Worm (Caenorhabditis elegans) whole organism, young adult: ENCODE results near the gene nhr-254.

ENCODE experiments used
- B0261.1 ChIP-seq: sonication (generic microtip); optimal IDR thresholded peaks from 2 replicates; lab custom pipeline; 2016; ENCODE audit warnings: mild to moderate bottlenecking, missing genetic modification characterization, moderate library complexity, missing compliant biosample characterization
- D2030.7 ChIP-seq: fragments of 200-800 bp; sonication (Bioruptor generic); IDR thresholded peaks from 2 replicates; pipeline ENCODE4 v1.3.6; 2022; ENCODE audit warnings: missing genetic modification reagents, missing genetic modification characterization, missing compliant biosample characterization
- F10E7.11 ChIP-seq: sonication (generic microtip); optimal IDR thresholded peaks from 2 replicates; lab custom pipeline; 2017; ENCODE audit warnings: mild to moderate bottlenecking, missing genetic modification characterization, moderate library complexity, missing compliant biosample characterization
- F22D6.2 ChIP-seq: sonication (generic microtip); optimal IDR thresholded peaks from 2 replicates; lab custom pipeline; 2016; ENCODE audit warnings: mild to moderate bottlenecking, missing genetic modification characterization, missing compliant biosample characterization
- F23B12.7 ChIP-seq: sonication (generic microtip); optimal IDR thresholded peaks from 2 replicates; lab custom pipeline; 2017; ENCODE audit warnings: missing genetic modification characterization, mild to moderate bottlenecking, missing compliant biosample characterization, antibody characterized with exemption, moderate library complexity; ENCODE audit not compliant: insufficient read depth
- F33H1.4 ChIP-seq: fragments of 200-800 bp; sonication (Bioruptor generic); IDR thresholded peaks from 2 replicates; pipeline ENCODE4 v1.3.6; 2022; ENCODE audit warnings: missing genetic modification reagents, missing genetic modification characterization, missing compliant biosample characterization
- F49E8.2 ChIP-seq: sonication (generic microtip); optimal IDR thresholded peaks from 3 replicates; lab custom pipeline; 2017; ENCODE audit warnings: missing genetic modification characterization, mild to moderate bottlenecking, missing compliant biosample characterization, antibody characterized with exemption, moderate library complexity; ENCODE audit not compliant: insufficient read depth
- F52B5.7 ChIP-seq: sonication (generic microtip); optimal IDR thresholded peaks from 2 replicates; lab custom pipeline; 2016; ENCODE audit warnings: mild to moderate bottlenecking, missing genetic modification characterization, missing compliant biosample characterization
- K12H6.12 ChIP-seq: fragments of 200-800 bp; sonication (Bioruptor generic); optimal IDR thresholded peaks from 2 replicates; lab custom pipeline; 2018; ENCODE audit warnings: mild to moderate bottlenecking, missing genetic modification characterization, missing compliant biosample characterization
- T26A5.8 ChIP-seq: sonication (generic microtip); optimal IDR thresholded peaks from 2 replicates; lab custom pipeline; 2016; ENCODE audit warnings: missing genetic modification characterization, missing compliant biosample characterization
- Y53F4B.3 ChIP-seq: fragments of 200-800 bp; sonication (Bioruptor generic); IDR thresholded peaks from 2 replicates; pipeline ENCODE4 v1.3.6; 2022; ENCODE audit warnings: missing genetic modification reagents, missing genetic modification characterization, missing compliant biosample characterization
- Y67H2A.10 ChIP-seq: fragments of 200-800 bp; sonication (Bioruptor generic); conservative IDR thresholded peaks from 2 replicates; pipeline ENCODE4 v1.3.6; 2022; ENCODE audit warnings: missing genetic modification reagents, missing genetic modification characterization, missing compliant biosample characterization
- attf-3 ChIP-seq: fragments of 200-800 bp; sonication (Bioruptor generic); conservative IDR thresholded peaks from 2 replicates; pipeline ENCODE4 v1.3.6; 2022; ENCODE audit warnings: missing genetic modification reagents, missing genetic modification characterization, missing compliant biosample characterization
- ccch-3 ChIP-seq: fragments of 200-800 bp; sonication (Bioruptor generic); optimal IDR thresholded peaks from 2 replicates; lab custom pipeline; 2018; ENCODE audit warnings: mild to moderate bottlenecking, missing genetic modification characterization, missing compliant biosample characterization
- ceh-40 ChIP-seq: fragments of 200-800 bp; sonication (Bioruptor generic); IDR thresholded peaks from 2 replicates; pipeline ENCODE4 v1.3.6; 2022; ENCODE audit warnings: missing genetic modification characterization, missing compliant biosample characterization
- ceh-58 ChIP-seq: fragments of 200-800 bp; sonication (Bioruptor generic); IDR thresholded peaks from 2 replicates; pipeline ENCODE4 v1.3.6; 2022; ENCODE audit warnings: missing genetic modification characterization, missing compliant biosample characterization
- ceh-91 ChIP-seq: fragments of 200-800 bp; sonication (Bioruptor generic); IDR thresholded peaks from 2 replicates; pipeline ENCODE4 v1.3.6; 2022; ENCODE audit warnings: missing genetic modification reagents, missing genetic modification characterization, missing compliant biosample characterization
- die-1 ChIP-seq: sonication (generic microtip); optimal IDR thresholded peaks from 2 replicates; lab custom pipeline; 2016; ENCODE audit warnings: missing genotype, mild to moderate bottlenecking, missing genetic modification characterization, missing compliant biosample characterization
- dpff-1 ChIP-seq: sonication (generic microtip); optimal IDR thresholded peaks from 2 replicates; lab custom pipeline; 2017; ENCODE audit warnings: mild to moderate bottlenecking, missing genetic modification characterization, missing compliant biosample characterization
- efl-1 ChIP-seq: fragments of 150-350 bp; optimal IDR thresholded peaks from 2 replicates; lab custom pipeline; 2014; ENCODE audit warnings: missing biosample characterization, missing genetic modification reagents, missing genetic modification characterization
- egl-18 ChIP-seq: fragments of 200-800 bp; sonication (Bioruptor generic); IDR thresholded peaks from 2 replicates; pipeline ENCODE4 v1.3.6; 2022; ENCODE audit warnings: missing genetic modification reagents, missing genetic modification characterization, missing compliant biosample characterization
- ekl-4 ChIP-seq: fragments of 200-800 bp; sonication (Bioruptor generic); IDR thresholded peaks from 2 replicates; pipeline ENCODE4 v1.3.6; 2022; ENCODE audit warnings: missing genetic modification reagents, missing genetic modification characterization, missing compliant biosample characterization
- let-607 ChIP-seq, 2 experiments: fragments of 200-800 bp in 1 of 2; sonication (Bioruptor generic) in 1 of 2; sonication (generic microtip) in 1 of 2; optimal IDR thresholded peaks; 2 replicates each; lab custom pipeline; 2016 to 2018; ENCODE audit warnings: mild to moderate bottlenecking in 2 of 2, missing compliant biosample characterization in 2 of 2, missing genetic modification characterization in 2 of 2, moderate library complexity in 2 of 2, missing genotype in 1 of 2
- lin-35 ChIP-seq, 3 experiments: fragments of 150-350 bp in 2 of 3; sonication (generic microtip) in 1 of 3; optimal IDR thresholded peaks; 2 replicates each; lab custom pipeline; 2014 to 2018; ENCODE audit warnings: missing biosample characterization in 3 of 3, missing genetic modification characterization in 3 of 3, missing genetic modification reagents in 3 of 3
- lin-54 ChIP-seq: fragments of 200-800 bp; sonication (Bioruptor generic); optimal IDR thresholded peaks from 2 replicates; lab custom pipeline; 2018; ENCODE audit warnings: mild to moderate bottlenecking, missing genetic modification characterization, missing compliant biosample characterization
- lir-1 ChIP-seq: fragments of 200-800 bp; sonication (Bioruptor generic); conservative IDR thresholded peaks from 2 replicates; pipeline ENCODE4 v1.3.6; 2022; ENCODE audit warnings: missing genetic modification reagents, missing genetic modification characterization, missing compliant biosample characterization
- lsy-27 ChIP-seq: sonication (generic microtip); optimal IDR thresholded peaks from 2 replicates; lab custom pipeline; 2017; ENCODE audit warnings: missing genetic modification characterization, mild to moderate bottlenecking, missing compliant biosample characterization, antibody characterized with exemption, missing genotype, borderline replicate concordance; ENCODE audit not compliant: insufficient read depth
- madf-8 ChIP-seq: fragments of 200-800 bp; sonication (Bioruptor generic); conservative IDR thresholded peaks from 2 replicates; pipeline ENCODE4 v1.3.6; 2022; ENCODE audit warnings: missing genetic modification reagents, missing genetic modification characterization, missing compliant biosample characterization
- nfya-1 ChIP-seq: sonication (generic microtip); optimal IDR thresholded peaks from 2 replicates; lab custom pipeline; 2017; ENCODE audit warnings: antibody characterized with exemption, missing compliant biosample characterization, missing genetic modification characterization, borderline replicate concordance; ENCODE audit not compliant: insufficient read depth
- nfya-2 ChIP-seq: fragments of 200-800 bp; sonication (Bioruptor generic); IDR thresholded peaks from 2 replicates; pipeline ENCODE4 v1.3.6; 2022; ENCODE audit warnings: missing genetic modification reagents, missing genetic modification characterization, missing compliant biosample characterization
- nfyb-1 ChIP-seq: fragments of 200-800 bp; sonication (Bioruptor generic); IDR thresholded peaks from 2 replicates; pipeline ENCODE4 v1.3.6; 2022; ENCODE audit warnings: missing genetic modification reagents, missing genetic modification characterization, missing compliant biosample characterization
- nhr-120 ChIP-seq: fragments of 200-800 bp; sonication (Bioruptor generic); IDR thresholded peaks from 2 replicates; pipeline ENCODE4 v1.3.6; 2022; ENCODE audit warnings: missing genetic modification characterization, missing compliant biosample characterization
- nhr-179 ChIP-seq: sonication (generic microtip); optimal IDR thresholded peaks from 2 replicates; lab custom pipeline; 2016; ENCODE audit warnings: mild to moderate bottlenecking, missing genetic modification characterization, missing compliant biosample characterization
- nhr-80 ChIP-seq: sonication (generic microtip); optimal IDR thresholded peaks from 2 replicates; lab custom pipeline; 2016; ENCODE audit warnings: missing genetic modification characterization, missing compliant biosample characterization
- pha-4 ChIP-seq: fragments of 150-350 bp; sonication (generic microtip); optimal IDR thresholded peaks from 2 replicates; lab custom pipeline; 2014; ENCODE audit warnings: missing biosample characterization, missing genetic modification reagents, missing genetic modification characterization
- rec-8 ChIP-seq, 2 experiments: sonication (generic microtip); optimal IDR thresholded peaks; 2 replicates each; lab custom pipeline; 2016; ENCODE audit warnings: mild to moderate bottlenecking in 2 of 2, missing genetic modification characterization in 2 of 2, missing genetic modification reagents in 2 of 2, missing genotype in 2 of 2, missing biosample characterization in 1 of 2, missing compliant biosample characterization in 1 of 2, moderate library complexity in 1 of 2
- repo-1 ChIP-seq: sonication (generic microtip); optimal IDR thresholded peaks from 2 replicates; lab custom pipeline; 2017; ENCODE audit warnings: mild to moderate bottlenecking, missing genetic modification characterization, missing compliant biosample characterization
- sdz-38 ChIP-seq: sonication (generic microtip); optimal IDR thresholded peaks from 2 replicates; lab custom pipeline; 2016; ENCODE audit warnings: missing genotype, missing genetic modification characterization, missing compliant biosample characterization
- sea-2 ChIP-seq: fragments of 200-800 bp; sonication (Bioruptor generic); IDR thresholded peaks from 2 replicates; pipeline ENCODE4 v1.3.6; 2022; ENCODE audit warnings: missing genetic modification characterization, missing compliant biosample characterization
- xnd-1 ChIP-seq: sonication (generic microtip); optimal IDR thresholded peaks from 2 replicates; lab custom pipeline; 2016; ENCODE audit warnings: missing genotype, missing genetic modification reagents, missing genetic modification characterization, missing compliant biosample characterization
- ztf-25 ChIP-seq: fragments of 200-800 bp; sonication (Bioruptor generic); IDR thresholded peaks from 2 replicates; pipeline ENCODE4 v1.3.6; 2022; ENCODE audit warnings: missing genetic modification reagents, missing genetic modification characterization, missing compliant biosample characterization

nhr-254 gene

ce11 chrV:392199-392678, at the start of gene nhr-254:
Gene nhr-254, plus strand, starts transcription at chrV:392628.
- no peak for TF ChIP-seq die-1
- no peak for TF ChIP-seq ceh-58 (GFP tag; lab: Robert Waterston, UW)
- TF ChIP-seq Y53F4B.3 (GFP tag; lab: Robert Waterston, UW), result no peak
- TF ChIP-seq F23B12.7 (tag; lab: Kevin White, UChicago), result no peak

ce11 chrV:343128-343527, 49.3 kb upstream of the nhr-254 start, which contains the start of gene wago-10:
Gene wago-10, plus strand, starts transcription at chrV:343428.
- no peak for TF ChIP-seq nfya-2 (GFP tag; lab: Robert Waterston, UW)
- no peak for TF ChIP-seq lsy-27
- 0 out of 2 replicates have a peak, but pooled peaks have one; percentile 31 for TF ChIP-seq egl-18
- TF ChIP-seq ccch-3 (GFP tag; lab: Kevin White, UChicago), result no peak

DNA sequence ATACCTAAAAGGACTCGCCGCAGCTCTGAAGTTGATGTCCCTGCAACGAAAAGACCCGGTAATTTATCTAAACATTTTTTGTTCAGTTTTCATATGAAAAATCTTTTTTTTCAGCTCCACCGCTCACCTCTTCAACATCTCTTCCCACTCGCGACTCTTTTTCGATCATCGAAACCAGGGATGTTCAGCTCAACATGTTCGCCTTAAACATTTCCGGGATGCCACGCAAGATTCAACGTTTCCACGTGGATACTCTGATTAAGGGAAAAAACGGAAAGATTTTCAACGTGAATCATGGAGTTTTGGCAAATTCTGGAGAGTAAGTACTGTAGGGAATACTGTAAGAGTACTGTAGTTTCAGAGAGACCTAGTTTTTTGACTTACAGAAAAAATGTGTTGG, 48.9 kb upstream of the nhr-254 start:
- TF ChIP-seq sea-2 (GFP tag; lab: Robert Waterston, UW) (no peak), sdz-38 (tag; lab: Kevin White, UChicago) (no peak), pha-4 (tag; lab: Kevin White, UChicago) (no peak), ztf-25 (GFP tag; lab: Robert Waterston, UW) (no peak), ekl-4 (GFP tag; lab: Robert Waterston, UW) (no peak), B0261.1 (tag; lab: Kevin White, UChicago) (no peak), nhr-179 (tag; lab: Kevin White, UChicago) (no peak), egl-18 (no peak), nfya-1 (tag; lab: Kevin White, UChicago) (no peak), ceh-91 (GFP tag; lab: Robert Waterston, UW) (no peak), F49E8.2 (no peak), F10E7.11 (no peak)

DNA sequence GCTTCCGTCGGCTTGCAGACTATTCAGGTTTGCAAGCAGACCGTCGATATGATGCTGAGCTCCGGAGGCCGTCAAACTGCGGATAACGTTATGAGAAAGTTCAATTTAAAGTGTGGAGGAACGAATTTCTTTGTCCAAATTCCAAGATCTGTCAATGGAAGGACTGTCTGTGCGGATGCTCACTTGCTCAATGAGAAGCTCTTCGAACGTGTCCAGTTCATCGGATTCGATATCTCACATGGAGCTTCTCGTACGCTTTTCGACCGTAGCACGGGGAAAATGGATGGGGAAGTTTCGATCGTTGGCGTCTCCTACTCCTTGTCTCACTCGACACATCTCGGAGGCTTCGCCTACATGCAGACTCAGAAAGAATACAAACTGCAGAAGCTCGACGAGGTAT, 46.4 kb upstream of the nhr-254 start:
- TF ChIP-seq ceh-40 (GFP tag; lab: Robert Waterston, UW) (no peak), madf-8 (GFP tag; lab: Robert Waterston, UW) (no peak), ccch-3 (GFP tag; lab: Kevin White, UChicago) (no peak), lir-1 (no peak), nfyb-1 (no peak), Y67H2A.10 (GFP tag; lab: Robert Waterston, UW) (no peak)

DNA sequence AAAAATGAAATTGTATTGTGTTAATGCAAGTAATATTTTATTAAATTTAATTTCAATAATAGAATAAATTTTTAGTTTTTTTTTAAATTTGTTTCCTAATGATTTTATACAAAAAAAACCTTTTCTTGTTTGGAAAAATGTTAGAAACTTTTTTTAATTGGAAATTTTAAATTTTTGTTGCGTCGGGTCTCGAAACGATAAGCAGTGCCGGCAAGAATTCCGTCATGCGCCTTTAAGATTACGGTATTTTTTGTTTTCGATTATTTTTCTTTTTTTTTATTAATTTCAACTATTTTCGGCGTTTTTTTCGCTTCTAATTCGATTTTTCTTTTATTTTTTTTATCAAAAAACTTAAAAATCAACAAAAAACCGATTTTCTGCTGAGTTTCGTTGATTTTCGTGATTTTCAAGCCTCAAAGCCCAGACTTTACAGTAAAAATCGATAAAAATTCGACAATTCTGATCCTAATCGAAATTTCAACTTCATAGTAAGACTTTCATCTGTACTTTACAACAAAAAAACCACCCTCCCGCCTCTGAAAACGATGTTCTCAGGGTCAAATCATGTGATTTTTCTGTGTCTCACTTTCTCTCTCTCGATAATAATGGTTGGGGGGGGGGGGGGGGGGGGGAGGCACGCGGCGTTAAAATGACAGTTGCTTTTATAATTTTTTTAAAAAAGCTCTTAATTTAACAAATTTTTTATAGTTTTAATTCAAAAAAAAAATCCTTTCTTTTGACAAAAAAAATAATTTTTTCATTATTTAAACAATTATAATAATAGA, 44.7 kb upstream of the nhr-254 start:
- TF ChIP-seq lin-54 (peak; percentile 34), D2030.7 (peak; percentile 27; the same call in 1 of the 2 replicates), dpff-1 (tag; lab: Kevin White, UChicago) (no peak), F52B5.7 (no peak), F10E7.11 (no peak), F22D6.2 (no peak), lin-35 (GFP tag; optimal IDR thresholded peaks at IDR 0.05; lab: Kevin White, UChicago) (no peak), xnd-1 (tag; lab: Kevin White, UChicago) (peak; percentile 16), nhr-80 (tag; lab: Kevin White, UChicago) (no peak), efl-1 (peak; percentile 2), repo-1 (tag; lab: Kevin White, UChicago) (no peak), F33H1.4 (GFP tag; lab: Robert Waterston, UW) (peak; percentile 73), T26A5.8 (tag; lab: Kevin White, UChicago) (no peak), attf-3 (GFP tag; lab: Robert Waterston, UW) (no peak), let-607 (tag; optimal IDR thresholded peaks at IDR 0.05; lab: Kevin White, UChicago) (no peak), nhr-120 (GFP tag; lab: Robert Waterston, UW) (no peak), K12H6.12 (tag; lab: Kevin White, UChicago) (no peak), rec-8 (tag; optimal IDR thresholded peaks at IDR 0.05; lab: Kevin White, UChicago) (no peak), ceh-91 (GFP tag; lab: Robert Waterston, UW) (no peak)
